Worm (Caenorhabditis elegans) whole organism, L1 larva: Measurements from ENCODE around the gene R09B5.11.

Experiments used
- ama-1 ChIP-seq: fragments of 150-350 bp; optimal IDR thresholded peaks from 2 replicates; lab custom pipeline; 2014
- ces-1 ChIP-seq: fragments of 150-350 bp; optimal IDR thresholded peaks from 2 replicates; lab custom pipeline; 2014; ENCODE audit warnings: missing biosample characterization, missing genetic modification reagents, missing genetic modification characterization
- egl-13 ChIP-seq: sonication (generic microtip); optimal IDR thresholded peaks from 2 replicates; lab custom pipeline; 2016; ENCODE audit warnings: missing genotype, missing genetic modification reagents, missing genetic modification characterization, missing compliant biosample characterization
- egl-27 ChIP-seq, 2 experiments: fragments of 150-350 bp in 1 of 2; sonication (generic microtip); optimal IDR thresholded peaks; 3 replicates each; lab custom pipeline; 2017 to 2018; ENCODE audit warnings: missing biosample characterization in 2 of 2, missing genetic modification characterization in 2 of 2, missing genetic modification reagents in 2 of 2
- fkh-8 ChIP-seq: sonication (generic microtip); optimal IDR thresholded peaks from 2 replicates; lab custom pipeline; 2016; ENCODE audit warnings: mild to moderate bottlenecking, missing genetic modification characterization, missing compliant biosample characterization
- fos-1 ChIP-seq: fragments of 150-350 bp; optimal IDR thresholded peaks from 2 replicates; lab custom pipeline; 2014; ENCODE audit warnings: missing biosample characterization, missing genetic modification characterization
- hlh-17 ChIP-seq: fragments of 200-800 bp; sonication (Bioruptor generic); optimal IDR thresholded peaks from 2 replicates; lab custom pipeline; 2018; ENCODE audit warnings: missing genetic modification characterization, mild to moderate bottlenecking, missing compliant biosample characterization, moderate library complexity, borderline replicate concordance
- mab-9 ChIP-seq: fragments of 200-800 bp; sonication (Bioruptor generic); IDR thresholded peaks from 2 replicates; pipeline ENCODE4 v1.3.6; 2022; ENCODE audit warnings: missing genetic modification reagents, missing genetic modification characterization, missing compliant biosample characterization
- nhr-12 ChIP-seq: sonication (generic microtip); optimal IDR thresholded peaks from 2 replicates; lab custom pipeline; 2017; ENCODE audit warnings: missing biosample characterization, missing genetic modification characterization
- nhr-237 ChIP-seq: fragments of 150-350 bp; optimal IDR thresholded peaks from 2 replicates; lab custom pipeline; 2014; ENCODE audit warnings: missing biosample characterization, missing genetic modification characterization
- rnt-1 ChIP-seq: sonication (generic microtip); optimal IDR thresholded peaks from 2 replicates; lab custom pipeline; 2016; ENCODE audit warnings: mild to moderate bottlenecking, missing genetic modification characterization, moderate library complexity, missing compliant biosample characterization
- unc-62 ChIP-seq: fragments of 150-350 bp; optimal IDR thresholded peaks from 2 replicates; lab custom pipeline; 2014; ENCODE audit warnings: missing biosample characterization, missing genetic modification reagents, missing genetic modification characterization
- unc-86 ChIP-seq: sonication (generic microtip); optimal IDR thresholded peaks from 2 replicates; lab custom pipeline; 2016; ENCODE audit warnings: missing genetic modification characterization, missing compliant biosample characterization

ce11 chrV:1389838-1390237 lies 49.2 kb upstream of the R09B5.11 start:
- TF ChIP-seq nhr-12 (no peak), mab-9 (GFP tag; lab: Robert Waterston, UW) (no peak), egl-27 (tag; optimal IDR thresholded peaks at IDR 0.05; lab: Kevin White, UChicago) (no peak), unc-62 (GFP tag; lab: Kevin White, UChicago) (no peak), fos-1 (tag; lab: Kevin White, UChicago) (no peak), ces-1 (GFP tag; lab: Kevin White, UChicago) (no peak), fkh-8 (tag; lab: Kevin White, UChicago) (no peak), ama-1 (no peak), egl-13 (tag; lab: Kevin White, UChicago) (no peak), hlh-17 (GFP tag; lab: Kevin White, UChicago) (no peak), unc-86 (tag; lab: Kevin White, UChicago) (no peak), rnt-1 (tag; lab: Kevin White, UChicago) (no peak), nhr-237 (tag; lab: Kevin White, UChicago) (no peak)
